Fruit fly (Drosophila melanogaster): ENCODE results near the gene CG4325.

The CG4325 gene

dm6 chrX:2083678-2084162 lies 40.1 kb upstream of the CG4325 start (continued):
- no peak for TF ChIP-seq grn (GFP tag; optimal IDR thresholded peaks at IDR 0.05)
- TF ChIP-seq Awh (GFP tag; IDR thresholded peaks at IDR 0.05), result peak; percentile 85
- no peak for TF ChIP-seq Elba2 (GFP tag; optimal IDR thresholded peaks at IDR 0.05)
- no peak for TF ChIP-seq GATAe (GFP tag; conservative IDR thresholded peaks at IDR 0.05)
- no peak for TF ChIP-seq tll (GFP tag; optimal IDR thresholded peaks at IDR 0.05)
- no peak for TF ChIP-seq nerfin-2 (GFP tag; IDR thresholded peaks at IDR 0.05; ENCODE audit: partially characterized antibody)
- peak; percentile 42; the same call in 1 of the 2 replicates for TF ChIP-seq CG1024 (GFP tag; IDR thresholded peaks at IDR 0.05)
- 0 out of 2 replicates have a peak, but pooled peaks have one; percentile 50 for TF ChIP-seq toy (GFP tag; IDR thresholded peaks at IDR 0.05)
- TF ChIP-seq Dbx (GFP tag; IDR thresholded peaks at IDR 0.05), result peak; percentile 69; the same call in 1 of the 3 replicates
- peak; percentile 87 for TF ChIP-seq Xbp1 (GFP tag; optimal IDR thresholded peaks at IDR 0.05)
- no peak for TF ChIP-seq TFAM (GFP tag; optimal IDR thresholded peaks at IDR 0.05)
- TF ChIP-seq CG9817 (tag; optimal IDR thresholded peaks at IDR 0.05), result peak; percentile 48
- TF ChIP-seq salm (tag; optimal IDR thresholded peaks at IDR 0.05), result peak; percentile 76
- peak; percentile 73 for TF ChIP-seq CG13424 (tag; optimal IDR thresholded peaks at IDR 0.05)
- peak; percentile 85 to 91 for TF ChIP-seq dpn (GFP tag; optimal IDR thresholded peaks at IDR 0.05)
- TF ChIP-seq crc (GFP tag; optimal IDR thresholded peaks at IDR 0.05), result peak; percentile 62
- TF ChIP-seq Scr (GFP tag; IDR thresholded peaks at IDR 0.05; ENCODE audit: partially characterized antibody), result peak; percentile 16; the same call in 1 of the 2 replicates
- TF ChIP-seq da (GFP tag; optimal IDR thresholded peaks at IDR 0.05), result peak; percentile 67
- TF ChIP-seq CG17612 (GFP tag; IDR thresholded peaks at IDR 0.05), result peak; percentile 33; the same call in 1 of the 2 replicates
- TF ChIP-seq z (GFP tag; IDR thresholded peaks at IDR 0.05), result 0 out of 3 replicates have a peak, but pooled peaks have one; percentile 15
- peak; percentile 30 for TF ChIP-seq ftz-f1 (GFP tag; optimal IDR thresholded peaks at IDR 0.05)
- TF ChIP-seq HmgD (GFP tag; optimal IDR thresholded peaks at IDR 0.05), result peak; percentile 60
- peak; percentile 84 for TF ChIP-seq ttk (GFP tag; IDR thresholded peaks at IDR 0.05)
- TF ChIP-seq Opbp (GFP tag; IDR thresholded peaks at IDR 0.05; ENCODE audit: partially characterized antibody), result no peak
- peak; percentile 8 for TF ChIP-seq CG4328 (GFP tag; optimal IDR thresholded peaks at IDR 0.05)
- TF ChIP-seq Dip2 (GFP tag; IDR thresholded peaks at IDR 0.05), result peak; percentile 18; the same call in 1 of the 2 replicates
- peak; percentile 82 for TF ChIP-seq CG17359 (tag; optimal IDR thresholded peaks at IDR 0.05)
- no peak for TF ChIP-seq D (optimal IDR thresholded peaks at IDR 0.05)
- peak; percentile 77 for TF ChIP-seq D (GFP tag; optimal IDR thresholded peaks at IDR 0.05)
- TF ChIP-seq CTCF (GFP tag; optimal IDR thresholded peaks at IDR 0.05), result peak; percentile 18
- TF ChIP-seq Ets65A (GFP tag), result peak; percentile 97
- peak; percentile 48; the same call in 1 of the 2 replicates for TF ChIP-seq Gsc (GFP tag; IDR thresholded peaks at IDR 0.05)
- TF ChIP-seq maf-S (GFP tag; optimal IDR thresholded peaks at IDR 0.05), result peak; percentile 74
- peak; percentile 88 for TF ChIP-seq Atf3 (GFP tag; optimal IDR thresholded peaks at IDR 0.05)
- TF ChIP-seq CG32532 (GFP tag; IDR thresholded peaks at IDR 0.05), result peak; percentile 80
- peak in 1 of 2 experiments; percentile 38 for TF ChIP-seq crp (GFP tag; optimal IDR thresholded peaks at IDR 0.05)
- TF ChIP-seq otp (GFP tag; IDR thresholded peaks at IDR 0.05), result peak; percentile 66; the same call in 1 of the 3 replicates
- no peak for TF ChIP-seq CG14860 (GFP tag; IDR thresholded peaks at IDR 0.05; ENCODE audit: partially characterized antibody)
- no peak for TF ChIP-seq zf30C (GFP tag; optimal IDR thresholded peaks at IDR 0.05)
- no peak for TF ChIP-seq unc-4 (GFP tag; IDR thresholded peaks at IDR 0.05; ENCODE audit: partially characterized antibody)
- TF ChIP-seq CG11093 (GFP tag; IDR thresholded peaks at IDR 0.05), result peak; percentile 74
- TF ChIP-seq CG31224 (GFP tag; IDR thresholded peaks at IDR 0.05), result peak; percentile 63; the same call in 1 of the 2 replicates
- peak; percentile 85 for TF ChIP-seq HLH3B (GFP tag; IDR thresholded peaks at IDR 0.05)
- 0 out of 2 replicates have a peak, but pooled peaks have one; percentile 48 for TF ChIP-seq cas (GFP tag; IDR thresholded peaks at IDR 0.05)
- TF ChIP-seq Atf-2 (GFP tag; optimal IDR thresholded peaks at IDR 0.05), result peak; percentile 79
- TF ChIP-seq CG1647 (GFP tag; optimal IDR thresholded peaks at IDR 0.05), result peak; percentile 66
- TF ChIP-seq CG13894 (tag; optimal IDR thresholded peaks at IDR 0.05), result no peak
- no peak for TF ChIP-seq gfzf (GFP tag; optimal IDR thresholded peaks at IDR 0.05)
- peak; percentile 81 for TF ChIP-seq lilli (GFP tag; optimal IDR thresholded peaks at IDR 0.05)
- peak; percentile 77 for TF ChIP-seq NK7.1 (GFP tag; optimal IDR thresholded peaks at IDR 0.05)
